Fruit fly (Drosophila melanogaster) whole organism, embryonic: ENCODE data around the gene CG4313.

Source experiments
- Ada2b ChIP-seq: fragments of 200-800 bp; sonication (Bioruptor generic); IDR thresholded peaks from 2 replicates; pipeline ENCODE4 v1.3.6; 2022; ENCODE audit warnings: missing biosample characterization, missing genetic modification characterization
- Atf3 ChIP-seq: fragments of 200-800 bp; sonication (Bioruptor generic); optimal IDR thresholded peaks from 3 replicates; lab custom pipeline; 2016; ENCODE audit warnings: missing biosample characterization, missing genetic modification characterization
- CG11456 ChIP-seq: fragments of 200-800 bp; sonication (Bioruptor generic); IDR thresholded peaks from 3 replicates; pipeline ENCODE4 v1.3.6; 2022; ENCODE audit warnings: missing biosample characterization, missing genetic modification characterization
- CG1233 ChIP-seq: fragments of 200-800 bp; sonication (Bioruptor generic); optimal IDR thresholded peaks from 4 replicates; lab custom pipeline; 2018; ENCODE audit warnings: missing biosample characterization, mild to moderate bottlenecking, missing genetic modification characterization
- CG12744 ChIP-seq: fragments of 200-800 bp; sonication (Bioruptor generic); optimal IDR thresholded peaks from 2 replicates; lab custom pipeline; 2016; ENCODE audit warnings: missing biosample characterization, missing genetic modification characterization
- CG12769 ChIP-seq: fragments of 200-800 bp; sonication (Bioruptor generic); optimal IDR thresholded peaks from 2 replicates; lab custom pipeline; 2019; ENCODE audit warnings: missing biosample characterization, mild to moderate bottlenecking, missing genetic modification characterization, moderate library complexity
- CG14441 ChIP-seq: fragments of 200-800 bp; sonication (Bioruptor generic); IDR thresholded peaks from 2 replicates; pipeline ENCODE4 v1.3.6; 2022; ENCODE audit warnings: missing biosample characterization, missing genetic modification characterization
- CG1529 ChIP-seq: fragments of 200-800 bp; sonication (Bioruptor generic); optimal IDR thresholded peaks from 3 replicates; lab custom pipeline; 2018; ENCODE audit warnings: missing biosample characterization, missing genetic modification characterization
- CG15514 ChIP-seq: fragments of 200-800 bp; sonication (Bioruptor generic); optimal IDR thresholded peaks from 3 replicates; lab custom pipeline; 2017; ENCODE audit warnings: missing biosample characterization, missing genetic modification characterization, mild to moderate bottlenecking, moderate library complexity, missing genetic modification reagents
- CG17829 ChIP-seq: fragments of 200-800 bp; optimal IDR thresholded peaks from 2 replicates; lab custom pipeline; 2019; ENCODE audit warnings: missing biosample characterization, mild to moderate bottlenecking, missing genetic modification characterization, moderate library complexity
- CG18011 ChIP-seq: fragments of 200-800 bp; sonication (Bioruptor generic); optimal IDR thresholded peaks from 2 replicates; lab custom pipeline; 2017; ENCODE audit warnings: missing biosample characterization, missing genetic modification characterization, mild to moderate bottlenecking, moderate library complexity, missing genotype
- CG18262 ChIP-seq: fragments of 200-800 bp; optimal IDR thresholded peaks from 3 replicates; lab custom pipeline; 2019; ENCODE audit warnings: missing biosample characterization, mild to moderate bottlenecking, missing genetic modification characterization, moderate library complexity
- CG2199 ChIP-seq: fragments of 200-800 bp; sonication (Bioruptor generic); IDR thresholded peaks from 3 replicates; pipeline ENCODE4 v1.3.6; 2022; ENCODE audit warnings: missing biosample characterization, missing genetic modification characterization
- CG34376 ChIP-seq: fragments of 200-800 bp; sonication (Bioruptor generic); optimal IDR thresholded peaks from 2 replicates; lab custom pipeline; 2018; ENCODE audit warnings: missing biosample characterization, mild to moderate bottlenecking, missing genetic modification characterization
- CG7372 ChIP-seq: fragments of 200-800 bp; sonication (Bioruptor generic); IDR thresholded peaks from 2 replicates; pipeline ENCODE4 v1.3.6; 2022; ENCODE audit warnings: missing biosample characterization, missing genetic modification characterization
- CG8359 ChIP-seq: fragments of 200-800 bp; sonication (Bioruptor generic); optimal IDR thresholded peaks from 2 replicates; lab custom pipeline; 2017; ENCODE audit warnings: missing biosample characterization, mild to moderate bottlenecking, missing genetic modification characterization, borderline replicate concordance
- CG9797 ChIP-seq: fragments of 200-800 bp; sonication (Bioruptor generic); optimal IDR thresholded peaks from 3 replicates; lab custom pipeline; 2018; ENCODE audit warnings: missing biosample characterization, mild to moderate bottlenecking, missing genetic modification characterization
- Dek ChIP-seq: fragments of 200-800 bp; sonication (Bioruptor generic); optimal IDR thresholded peaks from 3 replicates; lab custom pipeline; 2019; ENCODE audit warnings: missing biosample characterization, mild to moderate bottlenecking, missing genetic modification characterization, moderate library complexity
- Dp ChIP-seq: fragments of 200-800 bp; sonication (Bioruptor generic); optimal IDR thresholded peaks from 2 replicates; lab custom pipeline; 2018; ENCODE audit warnings: missing biosample characterization, mild to moderate bottlenecking, missing genetic modification characterization, moderate library complexity
- E2f2 ChIP-seq: fragments of 200-800 bp; sonication (Bioruptor generic); IDR thresholded peaks from 2 replicates; pipeline ENCODE4 v1.3.6; 2022; ENCODE audit warnings: missing biosample characterization, missing genetic modification characterization
- Gsc ChIP-seq: fragments of 200-800 bp; sonication (Bioruptor generic); IDR thresholded peaks from 2 replicates; pipeline ENCODE4 v1.3.6; 2022; ENCODE audit warnings: missing biosample characterization, missing genetic modification characterization
- HLH3B ChIP-seq: fragments of 200-800 bp; sonication (Bioruptor generic); IDR thresholded peaks from 2 replicates; pipeline ENCODE4 v1.3.6; 2022; ENCODE audit warnings: missing biosample characterization, missing genetic modification characterization
- Hmr ChIP-seq: fragments of 200-800 bp; sonication (Bioruptor generic); optimal IDR thresholded peaks from 3 replicates; lab custom pipeline; 2017; ENCODE audit warnings: mild to moderate bottlenecking, missing biosample characterization, missing genetic modification reagents, missing genetic modification characterization
- Hr51 ChIP-seq, 2 experiments: fragments of 200-800 bp; sonication (Bioruptor generic); optimal IDR thresholded peaks; 2 replicates in 1 of 2; 3 replicates in 1 of 2; lab custom pipeline; 2016 to 2018; ENCODE audit warnings: missing biosample characterization in 2 of 2, missing genetic modification characterization in 2 of 2, mild to moderate bottlenecking in 1 of 2, moderate library complexity in 1 of 2
- MESR4 ChIP-seq: fragments of 200-800 bp; sonication (Bioruptor generic); optimal IDR thresholded peaks from 2 replicates; lab custom pipeline; 2018; ENCODE audit warnings: missing biosample characterization, mild to moderate bottlenecking, missing genetic modification characterization, moderate library complexity
- Nf-YC ChIP-seq: fragments of 200-800 bp; optimal IDR thresholded peaks from 3 replicates; lab custom pipeline; 2019; ENCODE audit warnings: missing biosample characterization, mild to moderate bottlenecking, missing genetic modification characterization, moderate library complexity
- Scr ChIP-seq: fragments of 200-800 bp; sonication (Bioruptor generic); IDR thresholded peaks from 2 replicates; pipeline ENCODE4 v1.3.6; 2022; ENCODE audit warnings: missing biosample characterization, missing genetic modification characterization; ENCODE audit not compliant: partially characterized antibody
- ato ChIP-seq: fragments of 200-800 bp; sonication (Bioruptor generic); IDR thresholded peaks from 2 replicates; pipeline ENCODE4 v1.3.6; 2022; ENCODE audit warnings: missing biosample characterization, missing genetic modification characterization; ENCODE audit not compliant: partially characterized antibody
- az2 ChIP-seq: fragments of 200-800 bp; sonication (Bioruptor generic); optimal IDR thresholded peaks from 3 replicates; lab custom pipeline; 2016; ENCODE audit warnings: missing biosample characterization, missing genetic modification characterization
- caup ChIP-seq: fragments of 200-800 bp; sonication (Bioruptor generic); optimal IDR thresholded peaks from 3 replicates; lab custom pipeline; 2017; ENCODE audit warnings: missing biosample characterization, mild to moderate bottlenecking, missing genetic modification characterization, moderate library complexity; ENCODE audit not compliant: severe bottlenecking
- chm ChIP-seq: fragments of 200-800 bp; sonication (Bioruptor generic); IDR thresholded peaks from 2 replicates; pipeline ENCODE4 v1.3.6; 2022; ENCODE audit warnings: missing biosample characterization, missing genetic modification characterization
- crol ChIP-seq: fragments of 200-800 bp; sonication (Bioruptor generic); IDR thresholded peaks from 2 replicates; pipeline ENCODE4 v1.3.6; 2022; ENCODE audit warnings: missing biosample characterization, missing genetic modification characterization
- da ChIP-seq: fragments of 200-800 bp; sonication (Bioruptor generic); optimal IDR thresholded peaks from 2 replicates; lab custom pipeline; 2016; ENCODE audit warnings: missing biosample characterization, missing genetic modification characterization
- danr ChIP-seq: fragments of 200-800 bp; sonication (Bioruptor generic); IDR thresholded peaks from 2 replicates; pipeline ENCODE4 v1.3.6; 2022; ENCODE audit warnings: missing biosample characterization, missing genetic modification characterization
- grn ChIP-seq: fragments of 200-800 bp; sonication (Bioruptor generic); optimal IDR thresholded peaks from 3 replicates; lab custom pipeline; 2017; ENCODE audit warnings: missing biosample characterization, missing genetic modification characterization
- inv ChIP-seq: fragments of 200-800 bp; sonication (Bioruptor generic); IDR thresholded peaks from 2 replicates; pipeline ENCODE4 v1.3.6; 2022; ENCODE audit warnings: missing biosample characterization, missing genetic modification characterization; ENCODE audit not compliant: partially characterized antibody
- kay ChIP-seq: fragments of 200-800 bp; sonication (Bioruptor generic); optimal IDR thresholded peaks from 2 replicates; lab custom pipeline; 2016; ENCODE audit warnings: missing biosample characterization, missing genetic modification characterization
- mirr ChIP-seq: fragments of 200-800 bp; sonication (Bioruptor generic); optimal IDR thresholded peaks from 3 replicates; lab custom pipeline; 2018; ENCODE audit warnings: missing biosample characterization, mild to moderate bottlenecking, missing genetic modification characterization
- p53 ChIP-seq: fragments of 200-800 bp; sonication (Bioruptor generic); optimal IDR thresholded peaks from 2 replicates; lab custom pipeline; 2016; ENCODE audit warnings: missing biosample characterization, missing genetic modification characterization
- pzg ChIP-seq: fragments of 200-800 bp; sonication (Bioruptor generic); optimal IDR thresholded peaks from 3 replicates; lab custom pipeline; 2018; ENCODE audit warnings: missing biosample characterization, mild to moderate bottlenecking, missing genetic modification characterization, moderate library complexity
- rib ChIP-seq: fragments of 200-800 bp; sonication (Bioruptor generic); IDR thresholded peaks from 2 replicates; pipeline ENCODE4 v1.3.6; 2022; ENCODE audit warnings: missing biosample characterization, missing genetic modification characterization
- stc ChIP-seq: fragments of 200-800 bp; sonication (Bioruptor generic); IDR thresholded peaks from 2 replicates; pipeline ENCODE4 v1.3.6; 2022; ENCODE audit warnings: missing biosample characterization, missing genetic modification characterization
- sug ChIP-seq: fragments of 200-800 bp; optimal IDR thresholded peaks from 2 replicates; lab custom pipeline; 2019; ENCODE audit warnings: missing biosample characterization, mild to moderate bottlenecking, missing genetic modification characterization, moderate library complexity
- tll ChIP-seq, 2 experiments: fragments of 200-800 bp in 1 of 2; fragments of >200 bp in 1 of 2; sonication (Bioruptor generic) in 1 of 2; optimal IDR thresholded peaks; 2 replicates each; lab custom pipeline; 2017 to 2019; ENCODE audit warnings: missing biosample characterization in 2 of 2, missing genetic modification characterization in 2 of 2, mild to moderate bottlenecking in 1 of 2, moderate library complexity in 1 of 2
- usp ChIP-seq: fragments of >200 bp; optimal IDR thresholded peaks from 2 replicates; lab custom pipeline; 2017; ENCODE audit warnings: missing biosample characterization, missing genetic modification characterization
- wdn ChIP-seq: fragments of 200-800 bp; sonication (Bioruptor generic); IDR thresholded peaks from 2 replicates; pipeline ENCODE4 v1.3.6; 2022; ENCODE audit warnings: missing biosample characterization, missing genetic modification characterization
- wek ChIP-seq: fragments of 200-800 bp; sonication (Bioruptor generic); optimal IDR thresholded peaks from 3 replicates; lab custom pipeline; 2018; ENCODE audit warnings: missing biosample characterization, mild to moderate bottlenecking, missing genetic modification characterization, moderate library complexity
- zf30C ChIP-seq: fragments of 200-800 bp; sonication (Bioruptor generic); optimal IDR thresholded peaks from 3 replicates; lab custom pipeline; 2018; ENCODE audit warnings: missing biosample characterization, mild to moderate bottlenecking, missing genetic modification characterization

Gene CG4313

dm6 chrX:2076412-2077357 is 35.0 kb downstream of the CG4313 start, which contains the start of gene CG4025:
TSS of gene CG4025 (plus strand) at chrX:2076966.
- TF ChIP-seq stc (GFP tag; lab: Robert Waterston, UW) (no peak), p53 (GFP tag; lab: Kevin White, UChicago) (no peak), kay (GFP tag; lab: Kevin White, UChicago) (peak; percentile 49), CG2199 (GFP tag; lab: Robert Waterston, UW) (no peak), CG7372 (no peak), grn (GFP tag; lab: Kevin White, UChicago) (no peak), CG15514 (peak; percentile 7), HLH3B (no peak), pzg (GFP tag; lab: Kevin White, UChicago) (peak; percentile 34), CG8359 (no peak), Scr (no peak), CG18262 (tag; lab: Kevin White, UChicago) (no peak), danr (GFP tag; lab: Robert Waterston, UW) (no peak), zf30C (GFP tag; lab: Kevin White, UChicago) (no peak), ato (GFP tag; lab: Robert Waterston, UW) (no peak), CG34376 (peak; percentile 15), rib (GFP tag; lab: Robert Waterston, UW) (no peak), usp (GFP tag; lab: Kevin White, UChicago) (no peak), wek (GFP tag; lab: Kevin White, UChicago) (peak; percentile 46), CG1529 (GFP tag; lab: Kevin White, UChicago) (no peak), chm (GFP tag; lab: Robert Waterston, UW) (no peak), Ada2b (no peak), wdn (GFP tag; lab: Robert Waterston, UW) (no peak), Hr51 (GFP tag; optimal IDR thresholded peaks at IDR 0.05; lab: Kevin White, UChicago) (no peak), CG14441 (no peak), tll (GFP tag; optimal IDR thresholded peaks at IDR 0.05; lab: Kevin White, UChicago) (no peak), CG12769 (no peak), inv (GFP tag; lab: Robert Waterston, UW) (no peak), da (GFP tag; lab: Kevin White, UChicago) (no peak), Dek (tag; lab: Kevin White, UChicago) (no peak), CG18011 (GFP tag; lab: Kevin White, UChicago) (no peak), CG12744 (no peak), E2f2 (GFP tag; lab: Robert Waterston, UW) (peak; percentile 83), Atf3 (GFP tag; lab: Kevin White, UChicago) (no peak), Hmr (GFP tag; lab: Kevin White, UChicago) (no peak), sug (tag; lab: Kevin White, UChicago) (peak; percentile 11), CG9797 (GFP tag; lab: Kevin White, UChicago) (peak; percentile 45), CG1233 (no peak), crol (GFP tag; lab: Robert Waterston, UW) (0 out of 2 replicates have a peak, but pooled peaks have one; percentile 19), CG17829 (tag; lab: Kevin White, UChicago) (no peak), caup (no peak), Dp (GFP tag; lab: Kevin White, UChicago) (peak; percentile 74), mirr (GFP tag; lab: Kevin White, UChicago) (no peak), Nf-YC (tag; lab: Kevin White, UChicago) (peak; percentile 87), MESR4 (GFP tag; lab: Kevin White, UChicago) (peak; percentile 51), Gsc (GFP tag; lab: Robert Waterston, UW) (no peak), az2 (GFP tag; lab: Kevin White, UChicago) (no peak), CG11456 (GFP tag; lab: Robert Waterston, UW) (no peak)
